Fruit fly (Drosophila melanogaster) whole organism, adult: Measurements from ENCODE around the gene Ucp4A.
A peak's percentile ranks its signal among the peaks of the same experiment; 100 is the strongest.

Experiments
- CG11617 ChIP-seq: fragments of 200-800 bp; sonication (Bioruptor generic); optimal IDR thresholded peaks from 2 replicates; lab custom pipeline; 2017; ENCODE audit warnings: mild to moderate bottlenecking, missing biosample characterization, missing genetic modification reagents, missing genetic modification characterization
- CG12768 ChIP-seq: fragments of 200-800 bp; sonication (Bioruptor generic); optimal IDR thresholded peaks from 2 replicates; lab custom pipeline; 2017; ENCODE audit warnings: missing biosample characterization, missing genetic modification characterization, mild to moderate bottlenecking, moderate library complexity, missing genetic modification reagents
- CG14711 ChIP-seq: fragments of 200-800 bp; sonication (Bioruptor generic); optimal IDR thresholded peaks from 2 replicates; lab custom pipeline; 2018; ENCODE audit warnings: missing biosample characterization, mild to moderate bottlenecking, missing genetic modification characterization, moderate library complexity
- CG5204 ChIP-seq: fragments of 200-800 bp; sonication (Bioruptor generic); optimal IDR thresholded peaks from 2 replicates; lab custom pipeline; 2016; ENCODE audit warnings: missing biosample characterization, missing genetic modification characterization
- cic ChIP-seq: fragments of 200-800 bp; sonication (Bioruptor generic); optimal IDR thresholded peaks from 2 replicates; lab custom pipeline; 2017; ENCODE audit warnings: missing biosample characterization, mild to moderate bottlenecking, missing genetic modification characterization, moderate library complexity
- cnc ChIP-seq, 2 experiments: fragments of >200 bp; optimal IDR thresholded peaks; 2 replicates each; lab custom pipeline; 2017
- pad ChIP-seq: fragments of 200-800 bp; sonication (Bioruptor generic); optimal IDR thresholded peaks from 3 replicates; lab custom pipeline; 2017; ENCODE audit warnings: missing biosample characterization, missing genetic modification characterization, mild to moderate bottlenecking, moderate library complexity, missing genetic modification reagents
- toe ChIP-seq: fragments of 200-800 bp; sonication (Bioruptor generic); optimal IDR thresholded peaks from 2 replicates; lab custom pipeline; 2016; ENCODE audit warnings: missing biosample characterization, missing genetic modification characterization

DNA sequence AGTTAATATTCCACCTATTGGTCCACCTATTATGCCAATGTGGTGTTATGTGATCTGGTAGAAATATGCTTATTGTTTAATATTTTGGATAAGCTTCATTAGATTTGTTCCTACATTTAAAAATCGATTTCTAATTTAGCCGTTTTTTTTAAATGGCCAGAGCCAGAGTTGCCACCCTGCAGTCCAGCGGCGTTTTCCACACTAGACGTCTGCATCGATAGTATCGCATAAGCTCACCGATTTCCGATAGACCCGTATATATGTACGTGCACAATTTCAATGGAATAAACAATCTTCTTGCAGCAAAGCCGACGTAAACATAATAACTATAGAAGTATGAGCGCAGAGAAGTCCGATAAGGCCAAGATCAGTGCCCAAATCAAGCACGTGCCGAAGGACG, 2.8 kb upstream of the Ucp4A start, which contains the start of gene Taf9:
- TF ChIP-seq pad (GFP tag; lab: Kevin White, UChicago) (peak; percentile 7), CG11617 (GFP tag; lab: Kevin White, UChicago) (no peak), cic (peak; percentile 25), cnc (optimal IDR thresholded peaks at IDR 0.05; lab: Kevin White, UChicago) (no peak), CG12768 (GFP tag; lab: Kevin White, UChicago) (no peak), CG14711 (tag; lab: Kevin White, UChicago) (peak; percentile 36), toe (GFP tag; lab: Kevin White, UChicago) (no peak), CG5204 (GFP tag; lab: Kevin White, UChicago) (no peak)
